Fruit fly (Drosophila melanogaster) whole organism, embryonic: ENCODE measurements around the gene flfl.

ENCODE experiments used
- Asciz ChIP-seq: fragments of 200-800 bp; sonication (Bioruptor generic); optimal IDR thresholded peaks from 2 replicates; lab custom pipeline; 2017; ENCODE audit warnings: missing biosample characterization, mild to moderate bottlenecking, missing genetic modification characterization, missing genetic modification reagents
- BEAF-32 ChIP-seq: fragments of 200-800 bp; sonication (Bioruptor generic); optimal IDR thresholded peaks from 3 replicates; lab custom pipeline; 2017; ENCODE audit warnings: missing biosample characterization, missing genetic modification characterization, mild to moderate bottlenecking, moderate library complexity, missing genetic modification reagents
- C15 ChIP-seq: fragments of 200-800 bp; sonication (Bioruptor generic); IDR thresholded peaks from 3 replicates; pipeline ENCODE4 v1.3.6; 2022; ENCODE audit warnings: missing biosample characterization, missing genetic modification characterization
- CG10366 ChIP-seq: fragments of 200-800 bp; sonication (Bioruptor generic); IDR thresholded peaks from 2 replicates; pipeline ENCODE4 v1.3.6; 2022; ENCODE audit warnings: missing biosample characterization, missing genetic modification characterization
- CG10565 ChIP-seq: fragments of 200-800 bp; sonication (Bioruptor generic); optimal IDR thresholded peaks from 3 replicates; lab custom pipeline; 2016; ENCODE audit warnings: missing biosample characterization, mild to moderate bottlenecking, missing genetic modification characterization
- CG10654 ChIP-seq: fragments of 200-800 bp; sonication (Bioruptor generic); optimal IDR thresholded peaks from 2 replicates; lab custom pipeline; 2016; ENCODE audit warnings: missing biosample characterization, missing genetic modification characterization
- CG11456 ChIP-seq: fragments of 200-800 bp; sonication (Bioruptor generic); IDR thresholded peaks from 3 replicates; pipeline ENCODE4 v1.3.6; 2022; ENCODE audit warnings: missing biosample characterization, missing genetic modification characterization
- CG11695 ChIP-seq: fragments of 200-800 bp; sonication (Bioruptor generic); IDR thresholded peaks from 3 replicates; pipeline ENCODE4 v1.3.6; 2022; ENCODE audit warnings: missing biosample characterization, missing genetic modification characterization
- CG11696 ChIP-seq: fragments of 200-800 bp; sonication (Bioruptor generic); IDR thresholded peaks from 2 replicates; pipeline ENCODE4 v1.3.6; 2022; ENCODE audit warnings: missing biosample characterization, missing genetic modification characterization
- CG13424 ChIP-seq: fragments of 200-800 bp; sonication (Bioruptor generic); optimal IDR thresholded peaks from 2 replicates; lab custom pipeline; 2019; ENCODE audit warnings: missing biosample characterization, mild to moderate bottlenecking, missing genetic modification characterization, moderate library complexity
- CG15011 ChIP-seq: fragments of 200-800 bp; sonication (Bioruptor generic); optimal IDR thresholded peaks from 3 replicates; lab custom pipeline; 2018; ENCODE audit warnings: missing biosample characterization, mild to moderate bottlenecking, missing genetic modification characterization
- CG1647 ChIP-seq: fragments of 200-800 bp; sonication (Bioruptor generic); optimal IDR thresholded peaks from 3 replicates; lab custom pipeline; 2016; ENCODE audit warnings: missing biosample characterization, missing genetic modification characterization
- CG17385 ChIP-seq: fragments of 200-800 bp; sonication (Bioruptor generic); optimal IDR thresholded peaks from 3 replicates; lab custom pipeline; 2018; ENCODE audit warnings: missing biosample characterization, mild to moderate bottlenecking, missing genetic modification characterization
- CG18011 ChIP-seq: fragments of 200-800 bp; sonication (Bioruptor generic); optimal IDR thresholded peaks from 2 replicates; lab custom pipeline; 2017; ENCODE audit warnings: missing biosample characterization, missing genetic modification characterization, mild to moderate bottlenecking, moderate library complexity, missing genotype
- CG4617 ChIP-seq: fragments of 200-800 bp; sonication (Bioruptor generic); optimal IDR thresholded peaks from 3 replicates; lab custom pipeline; 2016; ENCODE audit warnings: missing biosample characterization, missing genetic modification characterization, borderline replicate concordance
- CG7357 ChIP-seq: fragments of 200-800 bp; sonication (Bioruptor generic); IDR thresholded peaks from 3 replicates; pipeline ENCODE4 v1.3.6; 2022; ENCODE audit warnings: missing biosample characterization, missing genetic modification characterization
- D19B ChIP-seq: fragments of 200-800 bp; sonication (Bioruptor generic); optimal IDR thresholded peaks from 2 replicates; lab custom pipeline; 2017; ENCODE audit warnings: missing biosample characterization, mild to moderate bottlenecking, missing genetic modification characterization
- E2f1 ChIP-seq: fragments of 200-800 bp; sonication (Bioruptor generic); IDR thresholded peaks from 2 replicates; pipeline ENCODE4 v1.3.6; 2022; ENCODE audit warnings: missing biosample characterization, missing genetic modification characterization
- Hey ChIP-seq: fragments of 200-800 bp; sonication (Bioruptor generic); optimal IDR thresholded peaks from 3 replicates; lab custom pipeline; 2018; ENCODE audit warnings: missing biosample characterization, mild to moderate bottlenecking, missing genetic modification characterization
- HmgZ ChIP-seq: fragments of 200-800 bp; sonication (Bioruptor generic); optimal IDR thresholded peaks from 2 replicates; lab custom pipeline; 2018; ENCODE audit warnings: missing biosample characterization, mild to moderate bottlenecking, missing genetic modification characterization
- Hr78 ChIP-seq, 2 experiments: fragments of 200-800 bp in 1 of 2; fragments of >200 bp in 1 of 2; sonication (Bioruptor generic) in 1 of 2; optimal IDR thresholded peaks; 2 replicates each; lab custom pipeline; 2017 to 2019; ENCODE audit warnings: missing biosample characterization in 2 of 2, missing genetic modification characterization in 2 of 2, mild to moderate bottlenecking in 1 of 2, moderate library complexity in 1 of 2
- Mrtf ChIP-seq: fragments of 200-800 bp; sonication (Bioruptor generic); IDR thresholded peaks from 3 replicates; pipeline ENCODE4 v1.3.6; 2022; ENCODE audit warnings: missing biosample characterization, missing genetic modification characterization
- Opbp ChIP-seq: fragments of 200-800 bp; sonication (Bioruptor generic); IDR thresholded peaks from 3 replicates; pipeline ENCODE4 v1.3.6; 2022; ENCODE audit warnings: missing biosample characterization, missing genetic modification characterization; ENCODE audit not compliant: partially characterized antibody
- Ravus ChIP-seq: fragments of 200-800 bp; sonication (Bioruptor generic); IDR thresholded peaks from 2 replicates; pipeline ENCODE4 v1.3.6; 2022; ENCODE audit warnings: missing biosample characterization, missing genetic modification characterization
- Sin3A ChIP-seq: fragments of >200 bp; optimal IDR thresholded peaks from 2 replicates; lab custom pipeline; 2018
- Six4 ChIP-seq: fragments of 200-800 bp; sonication (Bioruptor generic); optimal IDR thresholded peaks from 2 replicates; lab custom pipeline; 2016; ENCODE audit warnings: missing biosample characterization, missing genetic modification characterization
- Sry-δ ChIP-seq: fragments of 200-800 bp; sonication (Bioruptor generic); optimal IDR thresholded peaks from 2 replicates; lab custom pipeline; 2016; ENCODE audit warnings: missing biosample characterization, missing genetic modification characterization
- Ssrp ChIP-seq: fragments of 200-800 bp; sonication (Bioruptor generic); optimal IDR thresholded peaks from 2 replicates; lab custom pipeline; 2018; ENCODE audit warnings: missing biosample characterization, mild to moderate bottlenecking, missing genetic modification characterization, moderate library complexity
- Taf1 ChIP-seq: fragments of 200-800 bp; sonication (Bioruptor generic); IDR thresholded peaks from 2 replicates; pipeline ENCODE4 v1.3.6; 2022; ENCODE audit warnings: missing biosample characterization, missing genetic modification characterization
- Tbp ChIP-seq: fragments of >200 bp; optimal IDR thresholded peaks from 2 replicates; lab custom pipeline; 2018; ENCODE audit warnings: missing biosample characterization, missing genetic modification characterization
- Vsx1 ChIP-seq: fragments of 200-800 bp; sonication (Bioruptor generic); optimal IDR thresholded peaks from 2 replicates; lab custom pipeline; 2017; ENCODE audit warnings: missing biosample characterization, mild to moderate bottlenecking, missing genetic modification characterization, missing genetic modification reagents
- ato ChIP-seq: fragments of 200-800 bp; sonication (Bioruptor generic); IDR thresholded peaks from 2 replicates; pipeline ENCODE4 v1.3.6; 2022; ENCODE audit warnings: missing biosample characterization, missing genetic modification characterization; ENCODE audit not compliant: partially characterized antibody
- exex ChIP-seq: fragments of 200-800 bp; sonication (Bioruptor generic); optimal IDR thresholded peaks from 4 replicates; lab custom pipeline; 2018; ENCODE audit warnings: missing biosample characterization, mild to moderate bottlenecking, missing genetic modification characterization, moderate library complexity
- fd3F ChIP-seq: fragments of 200-800 bp; sonication (Bioruptor generic); optimal IDR thresholded peaks from 2 replicates; lab custom pipeline; 2018; ENCODE audit warnings: missing biosample characterization, mild to moderate bottlenecking, missing genetic modification characterization, moderate library complexity
- grau ChIP-seq: fragments of 200-800 bp; optimal IDR thresholded peaks from 3 replicates; lab custom pipeline; 2019; ENCODE audit warnings: missing biosample characterization, mild to moderate bottlenecking, missing genetic modification characterization, moderate library complexity
- gt ChIP-seq: fragments of 200-800 bp; sonication (Bioruptor generic); IDR thresholded peaks from 2 replicates; pipeline ENCODE4 v1.3.6; 2022; ENCODE audit warnings: missing biosample characterization, missing genetic modification characterization
- ham ChIP-seq: fragments of 200-800 bp; sonication (Bioruptor generic); IDR thresholded peaks from 2 replicates; pipeline ENCODE4 v1.3.6; 2022; ENCODE audit warnings: missing biosample characterization, missing genetic modification characterization
- hkb ChIP-seq, 2 experiments: fragments of 200-800 bp in 1 of 2; fragments of >200 bp in 1 of 2; sonication (Bioruptor generic) in 1 of 2; IDR thresholded peaks in 1 of 2; optimal IDR thresholded peaks in 1 of 2; 2 replicates each; pipeline versions ENCODE4 v1.3.6 to Lab custom; 2017 to 2022; ENCODE audit warnings: missing biosample characterization in 1 of 2, missing genetic modification characterization in 1 of 2
- ind ChIP-seq: fragments of 200-800 bp; sonication (Bioruptor generic); optimal IDR thresholded peaks from 3 replicates; lab custom pipeline; 2016; ENCODE audit warnings: missing biosample characterization, missing genetic modification characterization
- insv ChIP-seq, 2 experiments: fragments of 200-800 bp; sonication (Bioruptor generic); optimal IDR thresholded peaks; 3 replicates each; lab custom pipeline; 2016 to 2018; ENCODE audit warnings: missing biosample characterization in 2 of 2, missing genetic modification characterization in 2 of 2
- jumu ChIP-seq: fragments of 200-800 bp; sonication (Bioruptor generic); optimal IDR thresholded peaks from 3 replicates; lab custom pipeline; 2016; ENCODE audit warnings: missing biosample characterization, missing genetic modification characterization
- lov ChIP-seq, 2 experiments: fragments of 200-800 bp in 1 of 2; fragments of >200 bp in 1 of 2; sonication (Bioruptor generic) in 1 of 2; IDR thresholded peaks in 1 of 2; optimal IDR thresholded peaks in 1 of 2; 2 replicates in 1 of 2; 3 replicates in 1 of 2; pipeline versions ENCODE4 v1.3.6 to Lab custom; 2017 to 2022; ENCODE audit warnings: missing biosample characterization in 1 of 2, missing genetic modification characterization in 1 of 2
- mirr ChIP-seq: fragments of 200-800 bp; sonication (Bioruptor generic); optimal IDR thresholded peaks from 3 replicates; lab custom pipeline; 2018; ENCODE audit warnings: missing biosample characterization, mild to moderate bottlenecking, missing genetic modification characterization
- nerfin-2 ChIP-seq: fragments of 200-800 bp; sonication (Bioruptor generic); IDR thresholded peaks from 2 replicates; pipeline ENCODE4 v1.3.6; 2022; ENCODE audit warnings: missing biosample characterization, missing genetic modification characterization; ENCODE audit not compliant: partially characterized antibody
- pfk ChIP-seq: fragments of 200-800 bp; sonication (Bioruptor generic); optimal IDR thresholded peaks from 2 replicates; lab custom pipeline; 2018; ENCODE audit warnings: missing biosample characterization, mild to moderate bottlenecking, missing genetic modification characterization, moderate library complexity
- rib ChIP-seq: fragments of 200-800 bp; sonication (Bioruptor generic); IDR thresholded peaks from 2 replicates; pipeline ENCODE4 v1.3.6; 2022; ENCODE audit warnings: missing biosample characterization, missing genetic modification characterization
- zen ChIP-seq: fragments of 200-800 bp; sonication (Bioruptor generic); optimal IDR thresholded peaks from 3 replicates; lab custom pipeline; 2018; ENCODE audit warnings: missing biosample characterization, mild to moderate bottlenecking, missing genetic modification characterization, moderate library complexity
- zfh1 ChIP-seq: fragments of 200-800 bp; sonication (Bioruptor generic); IDR thresholded peaks from 3 replicates; pipeline ENCODE4 v1.3.6; 2022; ENCODE audit warnings: missing biosample characterization, missing genetic modification characterization

Gene flfl

dm6 chr3R:13659865-13660738 lies 23.6 kb upstream of the flfl start, which contains the start of gene Hrb87F:
Hrb87F (minus strand) TSS chr3R:13660531.
- TF ChIP-seq CG10654 (GFP tag; lab: Kevin White, UChicago) (no peak), ind (GFP tag; lab: Kevin White, UChicago) (no peak), fd3F (GFP tag; lab: Kevin White, UChicago) (no peak), CG11456 (GFP tag; lab: Robert Waterston, UW) (peak; percentile 40; the same call in 1 of the 3 replicates), Ravus (no peak), CG10565 (GFP tag; lab: Kevin White, UChicago) (no peak), Vsx1 (no peak), lov (optimal IDR thresholded peaks at IDR 0.05; lab: Kevin White, UChicago) (no peak), lov (GFP tag; IDR thresholded peaks at IDR 0.05; lab: Robert Waterston, UW) (peak; percentile 22; the same call in 1 of the 3 replicates), CG13424 (no peak), Six4 (GFP tag; lab: Kevin White, UChicago) (no peak), CG10366 (GFP tag; lab: Robert Waterston, UW) (no peak), E2f1 (GFP tag; lab: Robert Waterston, UW) (no peak), exex (tag; lab: Kevin White, UChicago) (no peak), Hr78 (GFP tag; optimal IDR thresholded peaks at IDR 0.05; lab: Kevin White, UChicago) (no peak), CG1647 (no peak), Tbp (no peak), nerfin-2 (GFP tag; lab: Robert Waterston, UW) (no peak), CG17385 (GFP tag; lab: Kevin White, UChicago) (no peak), Sry-δ (GFP tag; lab: Kevin White, UChicago) (peak; percentile 29), pfk (peak; percentile 91), insv (GFP tag; optimal IDR thresholded peaks at IDR 0.05; lab: Kevin White, UChicago) (no peak), Mrtf (GFP tag; lab: Robert Waterston, UW) (no peak), hkb (optimal IDR thresholded peaks at IDR 0.05; lab: Kevin White, UChicago) (no peak), hkb (GFP tag; IDR thresholded peaks at IDR 0.05; lab: Robert Waterston, UW) (0 out of 2 replicates have a peak, but pooled peaks have one; percentile 12), CG11696 (GFP tag; lab: Robert Waterston, UW) (no peak), rib (GFP tag; lab: Robert Waterston, UW) (no peak), zen (no peak), Taf1 (GFP tag; lab: Robert Waterston, UW) (no peak), gt (GFP tag; lab: Robert Waterston, UW) (no peak), Sin3A (peak; percentile 47), Ssrp (tag; lab: Kevin White, UChicago) (no peak), zfh1 (GFP tag; lab: Robert Waterston, UW) (0 out of 3 replicates have a peak, but pooled peaks have one; percentile 60), grau (tag; lab: Kevin White, UChicago) (no peak), BEAF-32 (GFP tag; lab: Kevin White, UChicago) (peak; percentile 40), C15 (GFP tag; lab: Robert Waterston, UW) (no peak), CG15011 (GFP tag; lab: Kevin White, UChicago) (no peak), mirr (GFP tag; lab: Kevin White, UChicago) (no peak), CG11695 (GFP tag; lab: Robert Waterston, UW) (no peak), ham (GFP tag; lab: Robert Waterston, UW) (no peak), HmgZ (no peak), ato (GFP tag; lab: Robert Waterston, UW) (no peak), CG18011 (GFP tag; lab: Kevin White, UChicago) (peak; percentile 92), CG4617 (GFP tag; lab: Kevin White, UChicago) (peak; percentile 15), jumu (no peak), Asciz (no peak), Hey (tag; lab: Kevin White, UChicago) (no peak), Opbp (0 out of 3 replicates have a peak, but pooled peaks have one; percentile 11), CG7357 (GFP tag; lab: Robert Waterston, UW) (0 out of 3 replicates have a peak, but pooled peaks have one; percentile 11), D19B (no peak)
